Worm (Caenorhabditis elegans): ENCODE data around the gene ostb-1.

DNA sequence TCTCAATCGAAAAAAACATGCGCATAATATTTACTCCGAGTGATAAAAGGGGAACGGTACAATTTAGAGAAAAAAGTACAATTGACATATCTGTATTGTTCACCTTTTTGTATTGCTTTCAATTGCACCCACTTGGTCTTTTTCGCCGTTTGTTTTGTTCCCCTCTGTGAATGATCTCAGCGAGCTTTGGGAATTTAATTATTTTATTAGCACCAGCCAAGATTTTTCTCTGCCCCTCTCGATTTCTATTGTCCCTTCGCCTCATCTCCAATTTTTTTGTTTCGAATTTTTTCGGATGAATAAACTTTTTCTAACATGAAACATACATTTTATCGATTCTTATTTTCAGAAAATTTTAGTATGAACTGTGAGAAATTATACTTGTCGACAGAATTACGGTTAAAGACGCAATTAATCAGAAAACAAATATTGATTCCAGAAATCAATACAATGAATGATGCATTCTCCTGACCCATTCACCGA lies 35.9 kb downstream of the ostb-1 start, which contains the start of gene rev-1:
- TF ChIP-seq aly-2 (tag; optimal IDR thresholded peaks at IDR 0.05) = no peak
- no peak for TF ChIP-seq nhr-11 (tag; optimal IDR thresholded peaks at IDR 0.05)
- TF ChIP-seq lin-11 (tag; optimal IDR thresholded peaks at IDR 0.05) = no peak
- TF ChIP-seq unc-62 (GFP tag; optimal IDR thresholded peaks at IDR 0.05) = no peak

Measured in whole organism, L2 larva.